Fruit fly (Drosophila melanogaster): Measurements from ENCODE around the gene CG13081.

- TF ChIP-seq CG34367 (tag; optimal IDR thresholded peaks at IDR 0.05) (no peak), CG17806 (tag; optimal IDR thresholded peaks at IDR 0.05) (no peak), Snoo (tag; optimal IDR thresholded peaks at IDR 0.05) (no peak)
These were observed 39.7 kb downstream of the CG13081 start, which contains the start of gene Pmvk for dm6 chr2L:19579995-19580578.

Measured in whole organism, pupa.